Worm (Caenorhabditis elegans) whole organism, late embryonic: ENCODE data around the gene F21C10.5.

ENCODE experiments used
- C08G9.2 ChIP-seq: sonication (generic microtip); optimal IDR thresholded peaks from 2 replicates; lab custom pipeline; 2016; ENCODE audit warnings: mild to moderate bottlenecking, missing genetic modification characterization, moderate library complexity, missing compliant biosample characterization
- ceh-9 ChIP-seq: sonication (generic microtip); optimal IDR thresholded peaks from 2 replicates; lab custom pipeline; 2016; ENCODE audit warnings: mild to moderate bottlenecking, missing genetic modification characterization, inconsistent platforms, missing compliant biosample characterization
- dmd-4 ChIP-seq: sonication (generic microtip); optimal IDR thresholded peaks from 2 replicates; lab custom pipeline; 2016; ENCODE audit warnings: borderline replicate concordance, missing genetic modification characterization, missing compliant biosample characterization
- ets-4 ChIP-seq: sonication (generic microtip); optimal IDR thresholded peaks from 2 replicates; lab custom pipeline; 2016; ENCODE audit warnings: missing genetic modification characterization, missing compliant biosample characterization
- hlh-15 ChIP-seq: sonication (generic microtip); optimal IDR thresholded peaks from 2 replicates; lab custom pipeline; 2016; ENCODE audit warnings: missing genetic modification characterization, missing compliant biosample characterization
- tbx-7 ChIP-seq: sonication (generic microtip); optimal IDR thresholded peaks from 2 replicates; lab custom pipeline; 2016; ENCODE audit warnings: missing genotype, missing genetic modification characterization, missing compliant biosample characterization
- unc-55 ChIP-seq: sonication (generic microtip); optimal IDR thresholded peaks from 2 replicates; lab custom pipeline; 2017; ENCODE audit warnings: missing biosample characterization, missing genetic modification reagents, missing genetic modification characterization

ce11 chrV:9127773-9128172, 2.3 kb downstream of the F21C10.5 start, which contains the start of gene F21C10.3:
- TF ChIP-seq hlh-15 (no peak), tbx-7 (no peak), C08G9.2 (tag; lab: Kevin White, UChicago) (no peak), unc-55 (no peak), ceh-9 (tag; lab: Kevin White, UChicago) (no peak), dmd-4 (tag; lab: Kevin White, UChicago) (no peak), ets-4 (tag; lab: Kevin White, UChicago) (no peak)
